Comparison of ENCODE assay signal across 1 fruit fly cellular context in the genomic region with DNA sequence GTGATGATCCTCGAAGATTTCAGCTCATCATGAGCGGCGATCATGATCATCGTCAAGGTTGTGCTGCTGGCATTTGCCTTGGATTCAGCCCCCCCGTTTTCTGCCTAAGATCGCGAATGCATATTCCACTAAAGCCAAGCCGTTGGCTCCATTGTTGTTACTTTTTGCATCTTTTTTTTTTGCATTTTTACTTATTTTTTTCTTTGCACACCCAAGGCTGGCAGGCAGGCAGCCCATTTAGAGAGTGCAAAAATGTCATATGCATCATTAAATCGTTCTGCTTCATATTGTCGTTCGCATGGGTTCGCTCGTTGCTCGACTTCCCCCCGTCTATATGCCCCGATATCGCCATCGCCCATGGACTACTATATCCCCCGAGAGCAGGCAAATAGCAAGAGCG.
TF ChIP-seq lines count a peak whose summit lies in the region.

No protein-coding gene starts in this region.

TF ChIP-seq in whole organism, prepupa, 60 proteins besides CTCF, POLR2A, EP300 and RAD21 (continued from another document):
- no peak for TF ChIP-seq dsx (GFP tag; optimal IDR thresholded peaks at IDR 0.05; lab: Kevin White, UChicago; ENCODE audit: poor library complexity, severe bottlenecking)
- peak; percentile 40; the same call in 2 of the 3 replicates for TF ChIP-seq CG8119 (GFP tag; IDR thresholded peaks at IDR 0.05; lab: Robert Waterston, UW)
- TF ChIP-seq vri (GFP tag; optimal IDR thresholded peaks at IDR 0.05; lab: Kevin White, UChicago) = no peak
- peak; percentile 59 for TF ChIP-seq CG1621 (tag; optimal IDR thresholded peaks at IDR 0.05; lab: Kevin White, UChicago)
- no peak for TF ChIP-seq pdm3 (GFP tag; optimal IDR thresholded peaks at IDR 0.05; lab: Kevin White, UChicago)
- no peak; the same call in 1 of the 2 replicates for TF ChIP-seq Gug (GFP tag; IDR thresholded peaks at IDR 0.05; lab: Robert Waterston, UW)
- TF ChIP-seq CG9139 (GFP tag; optimal IDR thresholded peaks at IDR 0.05; lab: Kevin White, UChicago) = peak; percentile 79
- TF ChIP-seq Hr38 (GFP tag; optimal IDR thresholded peaks at IDR 0.05; lab: Kevin White, UChicago) = no peak
- peak; percentile 76 to 77 for TF ChIP-seq ss (GFP tag; optimal IDR thresholded peaks at IDR 0.05; lab: Kevin White, UChicago)
- TF ChIP-seq CG4318 (GFP tag; optimal IDR thresholded peaks at IDR 0.05; lab: Kevin White, UChicago) = no peak
- TF ChIP-seq Blimp-1 (GFP tag; optimal IDR thresholded peaks at IDR 0.05; lab: Kevin White, UChicago) = no peak
- no peak for TF ChIP-seq OdsH (GFP tag; optimal IDR thresholded peaks at IDR 0.05; lab: Kevin White, UChicago)
- TF ChIP-seq Sox15 (GFP tag; optimal IDR thresholded peaks at IDR 0.05; lab: Kevin White, UChicago) = no peak
- no peak for TF ChIP-seq fd59A (GFP tag; optimal IDR thresholded peaks at IDR 0.05; lab: Kevin White, UChicago)
- TF ChIP-seq Eip78C (GFP tag; lab: Kevin White, UChicago) = peak; percentile 59
- peak; percentile 31 for TF ChIP-seq CG32006 (GFP tag; optimal IDR thresholded peaks at IDR 0.05; lab: Kevin White, UChicago)
- TF ChIP-seq Met (GFP tag; optimal IDR thresholded peaks at IDR 0.05; lab: Kevin White, UChicago) = no peak
- TF ChIP-seq CG10631 (GFP tag; optimal IDR thresholded peaks at IDR 0.05; lab: Kevin White, UChicago) = no peak
- no peak for TF ChIP-seq CG31627 (GFP tag; optimal IDR thresholded peaks at IDR 0.05; lab: Kevin White, UChicago)
- TF ChIP-seq CG7368 (GFP tag; optimal IDR thresholded peaks at IDR 0.05; lab: Kevin White, UChicago) = no peak
- no peak for TF ChIP-seq fkh (GFP tag; optimal IDR thresholded peaks at IDR 0.05; lab: Kevin White, UChicago)
